Fruit fly (Drosophila melanogaster) whole organism, embryonic: ENCODE measurements around the gene CG33325.

Experiments
- Antp ChIP-seq: fragments of 200-800 bp; sonication (Bioruptor generic); optimal IDR thresholded peaks from 3 replicates; lab custom pipeline; 2016; ENCODE audit warnings: missing biosample characterization, missing genetic modification characterization
- CG14710 ChIP-seq: fragments of 200-800 bp; sonication (Bioruptor generic); optimal IDR thresholded peaks from 3 replicates; lab custom pipeline; 2019; ENCODE audit warnings: missing biosample characterization, mild to moderate bottlenecking, missing genetic modification characterization, moderate library complexity
- CG6254 ChIP-seq: fragments of 200-800 bp; sonication (Bioruptor generic); optimal IDR thresholded peaks from 3 replicates; lab custom pipeline; 2017; ENCODE audit warnings: mild to moderate bottlenecking, missing biosample characterization, missing genetic modification reagents, missing genetic modification characterization

DNA sequence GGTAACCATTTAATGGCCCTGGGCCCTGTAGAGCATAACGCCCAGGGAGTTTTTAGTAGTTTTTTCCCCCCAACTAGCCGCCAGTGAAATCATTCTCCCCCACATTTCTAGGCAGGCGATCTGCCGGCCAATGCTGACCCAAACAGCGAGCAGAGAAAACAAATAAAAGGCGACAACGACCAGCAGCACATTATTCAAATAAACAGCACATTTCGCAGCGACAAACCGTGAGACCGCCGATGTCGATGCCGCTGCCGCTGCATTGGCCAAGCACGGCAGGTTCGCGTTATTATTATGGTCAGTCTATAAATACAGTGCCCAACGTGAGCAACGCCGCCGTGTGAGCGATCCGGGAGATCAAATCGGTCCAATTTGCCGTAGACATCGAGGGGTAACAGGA lies 39.1 kb upstream of the CG33325 start, which contains the start of gene CG11760:
- TF ChIP-seq CG6254 (GFP tag; lab: Kevin White, UChicago) (no peak), CG14710 (no peak), Antp (GFP tag; lab: Kevin White, UChicago) (no peak)
